Fruit fly (Drosophila melanogaster): ENCODE results near the gene CG31343.

Gene CG31343

DNA sequence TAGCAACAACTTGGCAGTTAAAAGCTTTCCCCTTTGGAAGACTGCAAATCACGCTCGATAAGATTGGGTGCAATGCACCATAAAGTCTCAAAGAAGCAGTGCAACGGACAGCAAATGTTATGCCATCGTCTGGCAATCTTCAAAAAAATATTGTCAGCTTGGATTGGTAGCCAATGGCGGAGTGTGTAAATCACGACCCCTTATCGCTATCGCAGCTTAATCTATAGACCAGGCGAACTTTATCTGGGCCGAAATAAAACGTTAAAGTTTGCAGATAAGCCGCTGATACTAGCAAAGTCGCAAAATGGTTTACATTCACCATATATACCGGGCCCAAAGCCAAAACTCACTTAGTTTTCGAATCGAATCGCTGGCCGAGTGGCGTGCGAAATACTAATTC lies 8.9 kb downstream of the CG31343 start, which contains the start of gene CG31198:
Gene CG31198 (plus strand): TSS at position 351 of the 400 bp plus-strand sequence.
- TF ChIP-seq CG16779 (tag; optimal IDR thresholded peaks at IDR 0.05), result no peak
- no peak for TF ChIP-seq Sox14 (GFP tag; optimal IDR thresholded peaks at IDR 0.05)
- no peak for TF ChIP-seq net (GFP tag; optimal IDR thresholded peaks at IDR 0.05)
- no peak for TF ChIP-seq CG10631 (GFP tag; optimal IDR thresholded peaks at IDR 0.05)
- no peak for TF ChIP-seq CG6792 (GFP tag; optimal IDR thresholded peaks at IDR 0.05)
- peak; percentile 98 for TF ChIP-seq vri (GFP tag; optimal IDR thresholded peaks at IDR 0.05)
- TF ChIP-seq CG3032 (tag; optimal IDR thresholded peaks at IDR 0.05), result no peak
- no peak for TF ChIP-seq CG4318 (GFP tag; optimal IDR thresholded peaks at IDR 0.05)

DNA sequence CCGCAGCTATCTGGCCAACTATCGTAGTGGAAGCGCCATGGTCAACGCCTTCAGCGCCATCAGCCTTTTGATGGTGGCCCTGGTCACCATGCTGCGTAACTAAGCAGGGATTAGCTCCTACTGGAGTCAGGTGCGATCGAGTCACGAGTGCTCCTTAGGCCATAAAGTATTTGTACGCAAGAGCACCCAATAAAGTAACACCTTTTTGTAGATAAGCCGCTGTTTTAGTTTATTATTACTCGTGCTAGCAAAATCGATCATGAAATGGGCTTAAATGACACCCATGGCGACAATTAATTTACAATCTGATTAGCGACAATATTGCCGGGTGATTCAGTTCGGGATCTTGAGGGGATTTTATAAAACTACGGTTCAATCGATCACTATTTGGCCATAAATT lies 12.5 kb downstream of the CG31343 start:
- no peak for TF ChIP-seq CG11902 (GFP tag; optimal IDR thresholded peaks at IDR 0.05)
- TF ChIP-seq CG6276 (GFP tag; optimal IDR thresholded peaks at IDR 0.05), result no peak
- TF ChIP-seq lz (GFP tag; optimal IDR thresholded peaks at IDR 0.05), result no peak
- TF ChIP-seq CG3032 (tag; optimal IDR thresholded peaks at IDR 0.05), result no peak
- TF ChIP-seq Hr38 (GFP tag; optimal IDR thresholded peaks at IDR 0.05), result no peak
- no peak for TF ChIP-seq CG8632 (GFP tag; optimal IDR thresholded peaks at IDR 0.05)
- no peak for TF ChIP-seq spab (GFP tag; optimal IDR thresholded peaks at IDR 0.05)
- no peak for TF ChIP-seq CG7368 (GFP tag; optimal IDR thresholded peaks at IDR 0.05)
- TF ChIP-seq Eip78C (GFP tag), result no peak
- no peak for TF ChIP-seq CG6792 (GFP tag; optimal IDR thresholded peaks at IDR 0.05)
- TF ChIP-seq CG11294 (GFP tag; IDR thresholded peaks at IDR 0.05), result no peak
- TF ChIP-seq Sox102F (GFP tag; optimal IDR thresholded peaks at IDR 0.05), result no peak

DNA sequence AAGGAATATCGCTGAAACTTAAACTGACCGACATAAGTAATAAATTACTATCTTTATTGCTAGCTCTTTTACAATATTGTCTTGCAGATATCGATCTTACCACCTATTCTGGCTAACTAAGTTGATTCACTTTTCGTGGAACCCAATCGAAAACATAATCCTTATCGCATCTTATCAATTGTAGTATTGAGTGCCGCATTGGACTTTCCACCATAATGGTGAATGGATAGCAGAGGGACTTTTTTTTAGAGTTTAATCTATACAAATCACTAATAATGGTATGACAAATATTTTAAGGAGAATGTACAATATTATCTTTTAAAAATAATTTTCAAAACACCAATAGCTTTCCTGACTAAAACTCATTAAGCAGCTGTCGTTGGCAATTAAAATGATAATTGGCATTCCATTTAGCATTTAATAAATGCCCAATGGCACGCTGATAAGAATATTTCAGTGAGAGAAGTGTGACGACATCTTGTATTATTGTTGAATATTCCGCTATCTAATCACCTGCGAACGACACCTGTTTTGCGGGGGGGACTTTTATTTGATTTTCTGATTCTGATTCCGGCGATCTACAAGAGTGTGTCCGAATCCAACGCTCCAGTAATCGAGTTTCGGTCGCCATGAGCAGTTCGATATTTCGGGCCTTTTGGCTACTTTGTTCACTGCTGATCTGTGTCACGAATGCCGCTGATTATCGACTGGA lies 13.2 kb downstream of the CG31343 start, which contains the start of gene CG42335:
Gene CG42335 (plus strand): TSS at position 620 of the 712 bp plus-strand sequence.
- no peak for TF ChIP-seq Met (GFP tag; optimal IDR thresholded peaks at IDR 0.05)
- TF ChIP-seq vri (GFP tag; optimal IDR thresholded peaks at IDR 0.05), result peak; percentile 81
- TF ChIP-seq Ets96B (tag; optimal IDR thresholded peaks at IDR 0.05), result no peak
- no peak for TF ChIP-seq CG8319 (GFP tag; optimal IDR thresholded peaks at IDR 0.05)
- TF ChIP-seq achi (GFP tag; optimal IDR thresholded peaks at IDR 0.05), result no peak
- peak; percentile 60 for TF ChIP-seq Eip93F (GFP tag; optimal IDR thresholded peaks at IDR 0.05)

DNA sequence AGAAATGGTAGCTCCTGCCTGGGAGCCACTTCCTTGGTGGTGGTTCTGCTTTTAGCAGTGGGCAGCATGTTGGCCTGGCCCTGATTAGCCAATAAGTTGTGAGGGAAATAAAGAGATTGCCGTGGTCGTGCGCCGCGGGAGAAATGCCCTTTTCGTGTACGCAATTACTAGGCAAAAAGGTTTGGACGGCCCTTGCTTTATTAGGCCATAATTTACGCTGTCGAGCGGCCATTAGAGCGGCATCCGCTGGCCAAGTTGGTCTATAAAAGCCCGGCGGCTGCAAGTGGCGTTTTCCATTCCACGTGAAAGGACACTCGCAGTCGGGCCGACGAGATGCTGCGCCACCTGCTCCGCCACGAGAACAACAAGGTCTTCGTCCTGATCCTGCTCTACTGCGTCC lies 24.2 kb downstream of the CG31343 start, which contains the start of gene Burs:
Gene Burs (plus strand): TSS at position 301 of the 400 bp plus-strand sequence.
- TF ChIP-seq pdm3 (GFP tag; optimal IDR thresholded peaks at IDR 0.05), result no peak
- no peak for TF ChIP-seq fkh (GFP tag; optimal IDR thresholded peaks at IDR 0.05)
- no peak for TF ChIP-seq Lpt (GFP tag; optimal IDR thresholded peaks at IDR 0.05)
- TF ChIP-seq Met (GFP tag; optimal IDR thresholded peaks at IDR 0.05), result no peak
- TF ChIP-seq Blimp-1 (GFP tag; optimal IDR thresholded peaks at IDR 0.05), result no peak
- TF ChIP-seq CG6276 (GFP tag; optimal IDR thresholded peaks at IDR 0.05), result no peak
- no peak for TF ChIP-seq CG6792 (GFP tag; optimal IDR thresholded peaks at IDR 0.05)
- TF ChIP-seq esn (GFP tag; optimal IDR thresholded peaks at IDR 0.05), result no peak
- no peak for TF ChIP-seq svp (GFP tag)
- no peak for TF ChIP-seq CG3032 (tag; optimal IDR thresholded peaks at IDR 0.05)
- no peak for TF ChIP-seq CG8632 (GFP tag; optimal IDR thresholded peaks at IDR 0.05)
- no peak for TF ChIP-seq CG16779 (tag; optimal IDR thresholded peaks at IDR 0.05)
- TF ChIP-seq CG8119 (GFP tag; IDR thresholded peaks at IDR 0.05), result no peak
- TF ChIP-seq vri (GFP tag; optimal IDR thresholded peaks at IDR 0.05), result no peak
- no peak for TF ChIP-seq Gug (GFP tag; IDR thresholded peaks at IDR 0.05)

DNA sequence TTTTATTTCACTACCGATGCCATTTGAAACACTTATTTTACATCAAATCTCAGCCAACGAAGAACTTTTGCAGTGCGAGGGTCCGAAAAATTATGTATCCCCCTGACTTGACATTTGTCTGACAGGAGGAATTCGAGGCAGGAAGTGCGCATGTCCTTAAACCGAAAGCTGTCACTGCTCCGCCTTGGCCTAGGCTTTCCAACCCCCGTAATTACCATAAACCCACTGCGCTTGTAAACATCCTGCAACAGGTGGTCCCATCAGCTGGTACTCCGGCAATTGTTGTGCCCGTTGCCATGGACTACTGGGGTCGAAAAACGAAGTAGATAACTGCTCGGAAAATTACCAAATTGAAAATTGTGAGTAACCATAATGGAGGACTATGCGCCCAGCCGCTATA lies 30.7 kb downstream of the CG31343 start, which contains the start of the genes GABA-B-R2 and CG6800:
Gene GABA-B-R2 (minus strand): TSS at position 75 of the 400 bp plus-strand sequence.
Gene CG6800 (plus strand): TSS at position 373 of the 400 bp plus-strand sequence.
- TF ChIP-seq CG3919 (GFP tag; optimal IDR thresholded peaks at IDR 0.05) (no peak), CG3032 (tag; optimal IDR thresholded peaks at IDR 0.05) (no peak), CG6854 (GFP tag; optimal IDR thresholded peaks at IDR 0.05) (no peak), cyc (GFP tag; optimal IDR thresholded peaks at IDR 0.05) (no peak), vri (GFP tag; optimal IDR thresholded peaks at IDR 0.05) (no peak), achi (GFP tag; optimal IDR thresholded peaks at IDR 0.05) (peak; percentile 65)

Data from whole organism, prepupa.